Fruit fly (Drosophila melanogaster) whole organism, pupa: ENCODE measurements around the gene CG45101.

ENCODE experiments used
- CG14655 ChIP-seq: fragments of 200-800 bp; sonication (Bioruptor generic); optimal IDR thresholded peaks from 3 replicates; lab custom pipeline; 2017; ENCODE audit warnings: mild to moderate bottlenecking, missing biosample characterization, missing genetic modification reagents, missing genetic modification characterization
- CG15710 ChIP-seq: fragments of 200-800 bp; sonication (Bioruptor generic); optimal IDR thresholded peaks from 2 replicates; lab custom pipeline; 2018; ENCODE audit warnings: missing biosample characterization, mild to moderate bottlenecking, missing genetic modification characterization, moderate library complexity
- CG34367 ChIP-seq: fragments of 200-800 bp; sonication (Bioruptor generic); optimal IDR thresholded peaks from 2 replicates; lab custom pipeline; 2018; ENCODE audit warnings: missing biosample characterization, mild to moderate bottlenecking, missing genetic modification characterization
- CG4496 ChIP-seq: fragments of 200-800 bp; sonication (Bioruptor generic); IDR thresholded peaks from 3 replicates; pipeline ENCODE4 v1.3.6; 2022; ENCODE audit warnings: missing biosample characterization, missing genetic modification characterization
- CG9948 ChIP-seq: fragments of 200-800 bp; sonication (Bioruptor generic); optimal IDR thresholded peaks from 2 replicates; lab custom pipeline; 2018; ENCODE audit warnings: missing biosample characterization, mild to moderate bottlenecking, missing genetic modification characterization, moderate library complexity
- D1 ChIP-seq: fragments of 200-800 bp; sonication (Bioruptor generic); optimal IDR thresholded peaks from 2 replicates; lab custom pipeline; 2018; ENCODE audit warnings: missing biosample characterization, mild to moderate bottlenecking, missing genetic modification characterization, moderate library complexity
- EcR ChIP-seq: fragments of 200-800 bp; sonication (Bioruptor generic); optimal IDR thresholded peaks from 3 replicates; lab custom pipeline; 2019; ENCODE audit warnings: missing biosample characterization, missing genetic modification characterization, mild to moderate bottlenecking, moderate library complexity, missing genetic modification reagents
- Pif1A ChIP-seq: fragments of 200-800 bp; sonication (Bioruptor generic); optimal IDR thresholded peaks from 3 replicates; lab custom pipeline; 2016; ENCODE audit warnings: missing biosample characterization, missing genetic modification characterization

dm6 chr3L:11033327-11033975 is 31.3 kb upstream of the CG45101 start:
- peak; percentile 79 for TF ChIP-seq CG15710 (tag; lab: Kevin White, UChicago)
- TF ChIP-seq CG9948 (tag; lab: Kevin White, UChicago) = peak; percentile 80
- TF ChIP-seq CG4496 (GFP tag; lab: Robert Waterston, UW) = peak; percentile 78
- peak; percentile 77 for TF ChIP-seq CG14655 (GFP tag; lab: Kevin White, UChicago)
- TF ChIP-seq Pif1A (GFP tag; lab: Kevin White, UChicago) = peak; percentile 77
- TF ChIP-seq D1 = peak; percentile 56
- peak; percentile 25 for TF ChIP-seq EcR (GFP tag; lab: Kevin White, UChicago)
- TF ChIP-seq CG34367 = peak; percentile 74
